Worm (Caenorhabditis elegans): ENCODE measurements around the gene acr-7.

acr-7 gene

ce11 chrII:7892761-7893272, 43.2 kb upstream of the acr-7 start, which contains the start of gene ptc-1 (continued):
- TF ChIP-seq madf-6 (GFP tag; IDR thresholded peaks at IDR 0.05) (peak; percentile 91), Y56A3A.18 (GFP tag; IDR thresholded peaks at IDR 0.05) (no peak), hmg-1.2 (GFP tag; IDR thresholded peaks at IDR 0.05) (peak; percentile 41; the same call in 1 of the 2 replicates), akir-1 (GFP tag; optimal IDR thresholded peaks at IDR 0.05) (no peak), bed-1 (GFP tag; IDR thresholded peaks at IDR 0.05) (no peak), unc-130 (GFP tag; optimal IDR thresholded peaks at IDR 0.05) (peak; percentile 17), rpc-1 (optimal IDR thresholded peaks at IDR 0.05) (no peak), rpc-1 (tag; optimal IDR thresholded peaks at IDR 0.05) (no peak), D2030.7 (GFP tag; IDR thresholded peaks at IDR 0.05) (peak; percentile 50)

- TF ChIP-seq Y67H2A.10 (GFP tag; conservative IDR thresholded peaks at IDR 0.05) (no peak), F57C9.4 (tag; optimal IDR thresholded peaks at IDR 0.05) (no peak), snpc-4 (GFP tag; optimal IDR thresholded peaks at IDR 0.05) (no peak), snpc-4 (tag; optimal IDR thresholded peaks at IDR 0.05) (peak in 1 of 4 experiments; percentile 4), snpc-3.4 (tag; optimal IDR thresholded peaks at IDR 0.05) (no peak), nfya-1 (tag; optimal IDR thresholded peaks at IDR 0.05; ENCODE audit: borderline replicate concordance, insufficient read depth) (no peak), sdz-38 (tag; optimal IDR thresholded peaks at IDR 0.05) (no peak), lir-1 (GFP tag; conservative IDR thresholded peaks at IDR 0.05) (no peak), zim-3 (tag; optimal IDR thresholded peaks at IDR 0.05) (no peak), tlf-1 (GFP tag; optimal IDR thresholded peaks at IDR 0.05) (no peak), mxl-1 (tag; optimal IDR thresholded peaks at IDR 0.05) (no peak), madf-8 (GFP tag; conservative IDR thresholded peaks at IDR 0.05) (no peak), B0261.1 (tag; optimal IDR thresholded peaks at IDR 0.05) (no peak), ets-4 (GFP tag; optimal IDR thresholded peaks at IDR 0.05) (no peak), gei-17 (GFP tag; optimal IDR thresholded peaks at IDR 0.05) (no peak), aptf-2 (GFP tag; conservative IDR thresholded peaks at IDR 0.05) (no peak), sptf-2 (GFP tag; optimal IDR thresholded peaks at IDR 0.05) (no peak), hmg-1.2 (GFP tag; IDR thresholded peaks at IDR 0.05) (peak; percentile 48; the same call in 1 of the 2 replicates), snpc-1.3 (tag; optimal IDR thresholded peaks at IDR 0.05; ENCODE audit: insufficient read depth) (no peak), F10E7.11 (tag; optimal IDR thresholded peaks at IDR 0.05) (no peak), attf-3 (GFP tag; conservative IDR thresholded peaks at IDR 0.05) (no peak), attf-5 (GFP tag; optimal IDR thresholded peaks at IDR 0.05) (no peak), K12H6.12 (tag; optimal IDR thresholded peaks at IDR 0.05) (peak; percentile 38), cebp-1 (GFP tag; IDR thresholded peaks at IDR 0.05) (no peak), cebp-1 (tag; optimal IDR thresholded peaks at IDR 0.05) (peak; percentile 33), B0336.3 (GFP tag; IDR thresholded peaks at IDR 0.05) (no peak), lsy-27 (tag; optimal IDR thresholded peaks at IDR 0.05; ENCODE audit: borderline replicate concordance, insufficient read depth) (no peak), xnd-1 (tag; optimal IDR thresholded peaks at IDR 0.05) (no peak), snpc-1.1 (tag; optimal IDR thresholded peaks at IDR 0.05; ENCODE audit: insufficient read depth) (no peak), nhr-80 (tag; optimal IDR thresholded peaks at IDR 0.05) (peak; percentile 62), nfyb-1 (GFP tag; IDR thresholded peaks at IDR 0.05) (0 out of 2 replicates have a peak, but pooled peaks have one; percentile 7), hlh-26 (GFP tag; conservative IDR thresholded peaks at IDR 0.05) (no peak), ceh-40 (GFP tag; IDR thresholded peaks at IDR 0.05) (no peak), lin-35 (GFP tag; optimal IDR thresholded peaks at IDR 0.05) (peak in 1 of 3 experiments; percentile 65), ceh-58 (GFP tag; IDR thresholded peaks at IDR 0.05) (no peak), atf-7 (tag; optimal IDR thresholded peaks at IDR 0.05) (peak; percentile 1)
Observed at ce11 chrII:7891869-7892615, 42.4 kb upstream of the acr-7 start.

All from whole organism, young adult.